Fruit fly (Drosophila melanogaster) whole organism, pupa: ENCODE results near the gene Raf.
A peak's percentile ranks its signal among the peaks of the same experiment; 100 is the strongest.

ENCODE experiments used
- CG10348 ChIP-seq: fragments of 200-800 bp; sonication (Bioruptor generic); IDR thresholded peaks from 2 replicates; pipeline ENCODE4 v1.3.6; 2022; ENCODE audit warnings: missing biosample characterization, missing genetic modification characterization
- CG12605 ChIP-seq: fragments of 200-800 bp; sonication (Bioruptor generic); IDR thresholded peaks from 2 replicates; pipeline ENCODE4 v1.3.6; 2022; ENCODE audit warnings: missing biosample characterization, missing genetic modification characterization
- CG13204 ChIP-seq: fragments of 200-800 bp; sonication (Bioruptor generic); optimal IDR thresholded peaks from 2 replicates; lab custom pipeline; 2018; ENCODE audit warnings: missing biosample characterization, mild to moderate bottlenecking, missing genetic modification characterization, moderate library complexity
- CG14655 ChIP-seq: fragments of 200-800 bp; sonication (Bioruptor generic); optimal IDR thresholded peaks from 3 replicates; lab custom pipeline; 2017; ENCODE audit warnings: mild to moderate bottlenecking, missing biosample characterization, missing genetic modification reagents, missing genetic modification characterization
- CG15710 ChIP-seq: fragments of 200-800 bp; sonication (Bioruptor generic); optimal IDR thresholded peaks from 2 replicates; lab custom pipeline; 2018; ENCODE audit warnings: missing biosample characterization, mild to moderate bottlenecking, missing genetic modification characterization, moderate library complexity
- CG17806 ChIP-seq: fragments of 200-800 bp; sonication (Bioruptor generic); optimal IDR thresholded peaks from 2 replicates; lab custom pipeline; 2018; ENCODE audit warnings: missing biosample characterization, mild to moderate bottlenecking, missing genetic modification characterization, moderate library complexity
- CG32121 ChIP-seq: fragments of 200-800 bp; sonication (Bioruptor generic); IDR thresholded peaks from 2 replicates; pipeline ENCODE4 v1.3.6; 2022; ENCODE audit warnings: missing biosample characterization, missing genetic modification characterization
- CG34367 ChIP-seq: fragments of 200-800 bp; sonication (Bioruptor generic); optimal IDR thresholded peaks from 2 replicates; lab custom pipeline; 2018; ENCODE audit warnings: missing biosample characterization, mild to moderate bottlenecking, missing genetic modification characterization
- CG4496 ChIP-seq: fragments of 200-800 bp; sonication (Bioruptor generic); IDR thresholded peaks from 3 replicates; pipeline ENCODE4 v1.3.6; 2022; ENCODE audit warnings: missing biosample characterization, missing genetic modification characterization
- CG8159 ChIP-seq: fragments of 200-800 bp; sonication (Bioruptor generic); optimal IDR thresholded peaks from 3 replicates; lab custom pipeline; 2018; ENCODE audit warnings: missing biosample characterization, mild to moderate bottlenecking, missing genetic modification characterization, moderate library complexity
- CG8301 ChIP-seq: fragments of 200-800 bp; sonication (Bioruptor generic); optimal IDR thresholded peaks from 2 replicates; lab custom pipeline; 2018; ENCODE audit warnings: missing biosample characterization, mild to moderate bottlenecking, missing genetic modification characterization
- CG9948 ChIP-seq: fragments of 200-800 bp; sonication (Bioruptor generic); optimal IDR thresholded peaks from 2 replicates; lab custom pipeline; 2018; ENCODE audit warnings: missing biosample characterization, mild to moderate bottlenecking, missing genetic modification characterization, moderate library complexity
- D1 ChIP-seq: fragments of 200-800 bp; sonication (Bioruptor generic); optimal IDR thresholded peaks from 2 replicates; lab custom pipeline; 2018; ENCODE audit warnings: missing biosample characterization, mild to moderate bottlenecking, missing genetic modification characterization, moderate library complexity
- EcR ChIP-seq: fragments of 200-800 bp; sonication (Bioruptor generic); optimal IDR thresholded peaks from 3 replicates; lab custom pipeline; 2019; ENCODE audit warnings: missing biosample characterization, missing genetic modification characterization, mild to moderate bottlenecking, moderate library complexity, missing genetic modification reagents
- Ets98B ChIP-seq: fragments of 200-800 bp; sonication (Bioruptor generic); IDR thresholded peaks from 2 replicates; pipeline ENCODE4 v1.3.6; 2022; ENCODE audit warnings: missing biosample characterization, missing genetic modification characterization
- Pif1A ChIP-seq: fragments of 200-800 bp; sonication (Bioruptor generic); optimal IDR thresholded peaks from 3 replicates; lab custom pipeline; 2016; ENCODE audit warnings: missing biosample characterization, missing genetic modification characterization
- Pif1B ChIP-seq: fragments of 200-800 bp; sonication (Bioruptor generic); optimal IDR thresholded peaks from 3 replicates; lab custom pipeline; 2016; ENCODE audit warnings: missing biosample characterization, missing genetic modification characterization
- Snoo ChIP-seq: fragments of 200-800 bp; sonication (Bioruptor generic); optimal IDR thresholded peaks from 3 replicates; lab custom pipeline; 2017; ENCODE audit warnings: missing biosample characterization, mild to moderate bottlenecking, missing genetic modification characterization, inconsistent platforms
- fd96Ca ChIP-seq: fragments of 200-800 bp; sonication (Bioruptor generic); IDR thresholded peaks from 3 replicates; pipeline ENCODE4 v1.3.6; 2022; ENCODE audit warnings: missing biosample characterization, missing genetic modification characterization
- gl ChIP-seq: fragments of 200-800 bp; sonication (Bioruptor generic); optimal IDR thresholded peaks from 2 replicates; lab custom pipeline; 2018; ENCODE audit warnings: missing biosample characterization, mild to moderate bottlenecking, missing genetic modification characterization
- rn ChIP-seq: fragments of 200-800 bp; sonication (Bioruptor generic); IDR thresholded peaks from 2 replicates; pipeline ENCODE4 v1.3.6; 2022; ENCODE audit warnings: missing biosample characterization, missing genetic modification characterization

Gene Raf

dm6 chrX:2317347-2317832 lies 22.1 kb downstream of the Raf start:
- TF ChIP-seq CG8159, result no peak
- TF ChIP-seq CG17806 (tag; lab: Kevin White, UChicago), result no peak
- peak; percentile 72 for TF ChIP-seq EcR
- TF ChIP-seq CG14655 (GFP tag; lab: Kevin White, UChicago), result no peak
- peak; percentile 22 for TF ChIP-seq Pif1A
- peak; percentile 48 for TF ChIP-seq CG12605
- no peak for TF ChIP-seq D1
- no peak for TF ChIP-seq gl (tag; lab: Kevin White, UChicago)
- no peak for TF ChIP-seq CG4496 (GFP tag; lab: Robert Waterston, UW)
- no peak for TF ChIP-seq CG8301 (tag; lab: Kevin White, UChicago)
- TF ChIP-seq Ets98B (GFP tag; lab: Robert Waterston, UW), result peak; percentile 50; the same call in 1 of the 2 replicates
- no peak for TF ChIP-seq CG32121 (GFP tag; lab: Robert Waterston, UW)
- TF ChIP-seq rn (GFP tag; lab: Robert Waterston, UW), result no peak
- no peak for TF ChIP-seq Snoo (tag; lab: Kevin White, UChicago)
- no peak for TF ChIP-seq CG15710 (tag; lab: Kevin White, UChicago)
- TF ChIP-seq CG9948 (tag; lab: Kevin White, UChicago), result no peak
- peak; percentile 42 for TF ChIP-seq CG13204
- no peak for TF ChIP-seq CG10348
- peak; percentile 45 for TF ChIP-seq Pif1B (GFP tag; lab: Kevin White, UChicago)
- no peak for TF ChIP-seq CG34367 (tag; lab: Kevin White, UChicago)
- TF ChIP-seq fd96Ca, result no peak

dm6 chrX:2318369-2318768 lies 23.1 kb downstream of the Raf start:
- TF ChIP-seq Pif1B (GFP tag; lab: Kevin White, UChicago), result peak; percentile 57
- peak; percentile 81 for TF ChIP-seq Pif1A
- TF ChIP-seq CG4496 (GFP tag; lab: Robert Waterston, UW), result peak; percentile 75
- no peak for TF ChIP-seq D1
- peak; percentile 84 for TF ChIP-seq fd96Ca
- TF ChIP-seq Ets98B (GFP tag; lab: Robert Waterston, UW), result peak; percentile 67
- peak; percentile 49 for TF ChIP-seq CG15710 (tag; lab: Kevin White, UChicago)
- TF ChIP-seq CG12605, result no peak
- TF ChIP-seq CG13204, result no peak
- TF ChIP-seq CG32121 (GFP tag; lab: Robert Waterston, UW), result peak; percentile 61
- peak; percentile 67 for TF ChIP-seq Snoo (tag; lab: Kevin White, UChicago)
- peak; percentile 55 for TF ChIP-seq CG8159
- TF ChIP-seq CG17806 (tag; lab: Kevin White, UChicago), result peak; percentile 46
- peak; percentile 48 for TF ChIP-seq CG9948 (tag; lab: Kevin White, UChicago)
- TF ChIP-seq CG8301 (tag; lab: Kevin White, UChicago), result peak; percentile 32
- peak; percentile 34 for TF ChIP-seq CG34367 (tag; lab: Kevin White, UChicago)
- TF ChIP-seq gl (tag; lab: Kevin White, UChicago), result peak; percentile 12
- no peak for TF ChIP-seq EcR
- peak; percentile 43 for TF ChIP-seq CG14655 (GFP tag; lab: Kevin White, UChicago)

- TF ChIP-seq CG13204 (peak; percentile 26), CG8301 (tag; lab: Kevin White, UChicago) (no peak)
- TF ChIP-seq, all 21 proteins: peak for 1
These were observed 24.5 kb downstream of the Raf start for dm6 chrX:2319783-2320182.

- TF ChIP-seq CG8301 (tag; lab: Kevin White, UChicago) (no peak), D1 (no peak), Pif1B (GFP tag; lab: Kevin White, UChicago) (no peak), CG12605 (no peak)
These were observed 25.6 kb downstream of the Raf start for dm6 chrX:2320892-2321291.

dm6 chrX:2321900-2322555 lies 26.8 kb downstream of the Raf start:
- TF ChIP-seq CG10348 (no peak), CG8159 (peak; percentile 82), EcR (peak; percentile 14), CG34367 (tag; lab: Kevin White, UChicago) (peak; percentile 81), CG13204 (peak; percentile 80), CG14655 (GFP tag; lab: Kevin White, UChicago) (peak; percentile 76), rn (GFP tag; lab: Robert Waterston, UW) (peak; percentile 51; the same call in 1 of the 2 replicates), Snoo (tag; lab: Kevin White, UChicago) (peak; percentile 92), gl (tag; lab: Kevin White, UChicago) (peak; percentile 84), Pif1A (peak; percentile 77), fd96Ca (peak; percentile 79), D1 (peak; percentile 50), Ets98B (GFP tag; lab: Robert Waterston, UW) (peak; percentile 38; the same call in 1 of the 2 replicates), CG12605 (peak; percentile 73), CG8301 (tag; lab: Kevin White, UChicago) (peak; percentile 55), CG32121 (GFP tag; lab: Robert Waterston, UW) (no peak), CG9948 (tag; lab: Kevin White, UChicago) (peak; percentile 83), CG15710 (tag; lab: Kevin White, UChicago) (peak; percentile 92), CG17806 (tag; lab: Kevin White, UChicago) (peak; percentile 85), CG4496 (GFP tag; lab: Robert Waterston, UW) (peak; percentile 88), Pif1B (GFP tag; lab: Kevin White, UChicago) (peak; percentile 82)
- TF ChIP-seq, all 21 proteins: peak for 19
